Worm (Caenorhabditis elegans): ENCODE data around the gene pkhm-2.

The pkhm-2 gene

ce11 chrX:15173303-15173904 is 7.9 kb downstream of the pkhm-2 start, which contains the start of gene ucr-2.2 (continued):
- no peak for TF ChIP-seq npax-4 (tag; optimal IDR thresholded peaks at IDR 0.05)
- no peak for TF ChIP-seq ceh-45 (GFP tag; IDR thresholded peaks at IDR 0.05)
- TF ChIP-seq C38D4.7 (GFP tag; optimal IDR thresholded peaks at IDR 0.05), result peak; percentile 2
- TF ChIP-seq pqm-1 (tag; optimal IDR thresholded peaks at IDR 0.05), result no peak
- TF ChIP-seq sdc-2 (tag; optimal IDR thresholded peaks at IDR 0.05), result peak; percentile 22
- peak; percentile 11 for TF ChIP-seq ceh-6 (GFP tag; optimal IDR thresholded peaks at IDR 0.05)
- TF ChIP-seq unc-42 (tag; optimal IDR thresholded peaks at IDR 0.05), result peak; percentile 33
- TF ChIP-seq rnt-1 (tag; optimal IDR thresholded peaks at IDR 0.05), result peak; percentile 9

- no peak for TF ChIP-seq tbx-2 (tag; optimal IDR thresholded peaks at IDR 0.05)
- TF ChIP-seq fkh-10 (GFP tag; optimal IDR thresholded peaks at IDR 0.05), result no peak
These were observed 10.3 kb downstream of the pkhm-2 start for ce11 chrX:15170958-15171357.

ce11 chrX:15168424-15168823 is 12.8 kb downstream of the pkhm-2 start, which contains the start of gene ocr-3:
Gene ocr-3, plus strand, starts transcription at chrX:15168724.
- no peak for TF ChIP-seq lin-11 (tag; optimal IDR thresholded peaks at IDR 0.05)
- TF ChIP-seq hlh-30 (tag; optimal IDR thresholded peaks at IDR 0.05; ENCODE audit: insufficient read depth), result no peak
- no peak for TF ChIP-seq syd-9 (tag; optimal IDR thresholded peaks at IDR 0.05)
- TF ChIP-seq pha-2 (tag; optimal IDR thresholded peaks at IDR 0.05), result no peak
- no peak for TF ChIP-seq dve-1 (tag; optimal IDR thresholded peaks at IDR 0.05)
- no peak for TF ChIP-seq K09A11.1 (tag; optimal IDR thresholded peaks at IDR 0.05; ENCODE audit: insufficient read depth)

- TF ChIP-seq sdc-2 (tag; optimal IDR thresholded peaks at IDR 0.05) (no peak), dve-1 (tag; optimal IDR thresholded peaks at IDR 0.05) (no peak), pag-3 (tag; optimal IDR thresholded peaks at IDR 0.05; ENCODE audit: borderline replicate concordance) (no peak), ceh-2 (tag; optimal IDR thresholded peaks at IDR 0.05) (no peak), hlh-13 (GFP tag; optimal IDR thresholded peaks at IDR 0.05) (no peak), ceh-48 (tag; optimal IDR thresholded peaks at IDR 0.05) (no peak), ahr-1 (tag; optimal IDR thresholded peaks at IDR 0.05) (no peak)
These were observed 13.6 kb downstream of the pkhm-2 start for ce11 chrX:15167692-15168091.

ce11 chrX:15166122-15166521 is 15.1 kb downstream of the pkhm-2 start, which contains the start of gene T10B10.8:
Gene T10B10.8, minus strand, starts transcription at chrX:15166222.
- TF ChIP-seq unc-55 (GFP tag; optimal IDR thresholded peaks at IDR 0.05) (no peak), ztf-16 (tag; optimal IDR thresholded peaks at IDR 0.05) (no peak), ref-2 (tag; optimal IDR thresholded peaks at IDR 0.05) (no peak), T23F11.4 (GFP tag; optimal IDR thresholded peaks at IDR 0.05) (no peak)

ce11 chrX:15164108-15164507 is 17.2 kb downstream of the pkhm-2 start, which contains the start of gene T10B10.9:
Gene T10B10.9, plus strand, starts transcription at chrX:15164408.
- TF ChIP-seq che-1 (tag; optimal IDR thresholded peaks at IDR 0.05) (no peak), fkh-6 (tag; optimal IDR thresholded peaks at IDR 0.05) (no peak), pat-9 (tag; optimal IDR thresholded peaks at IDR 0.05) (no peak), elt-2 (tag; optimal IDR thresholded peaks at IDR 0.05) (no peak), ahr-1 (tag; optimal IDR thresholded peaks at IDR 0.05) (no peak), zip-5 (tag; optimal IDR thresholded peaks at IDR 0.05) (no peak), pqm-1 (tag; optimal IDR thresholded peaks at IDR 0.05) (no peak), ref-2 (tag; optimal IDR thresholded peaks at IDR 0.05) (no peak), fax-1 (tag; optimal IDR thresholded peaks at IDR 0.05) (no peak), hlh-6 (tag; optimal IDR thresholded peaks at IDR 0.05) (no peak), unc-3 (GFP tag; conservative IDR thresholded peaks at IDR 0.05) (no peak), unc-3 (tag; optimal IDR thresholded peaks at IDR 0.05) (no peak), odd-2 (tag; optimal IDR thresholded peaks at IDR 0.05) (no peak), unc-55 (GFP tag; optimal IDR thresholded peaks at IDR 0.05) (no peak), hlh-30 (tag; optimal IDR thresholded peaks at IDR 0.05; ENCODE audit: insufficient read depth) (no peak)

Data from whole organism, late embryonic.